Worm (Caenorhabditis elegans) whole organism, L2 larva: Measurements from ENCODE around the gene idhb-1.

Experiments
- crh-2 ChIP-seq: sonication (generic microtip); optimal IDR thresholded peaks from 2 replicates; lab custom pipeline; 2017; ENCODE audit warnings: missing biosample characterization, missing genetic modification characterization
- elt-3 ChIP-seq: sonication (generic microtip); optimal IDR thresholded peaks from 2 replicates; lab custom pipeline; 2017; ENCODE audit warnings: missing biosample characterization, missing genetic modification characterization
- nhr-77 ChIP-seq: fragments of 150-350 bp; optimal IDR thresholded peaks from 2 replicates; lab custom pipeline; 2014; ENCODE audit warnings: missing biosample characterization, missing genetic modification characterization
- unc-62 ChIP-seq: fragments of 150-350 bp; optimal IDR thresholded peaks from 2 replicates; lab custom pipeline; 2014; ENCODE audit warnings: missing biosample characterization, missing genetic modification reagents, missing genetic modification characterization
- ztf-11 ChIP-seq: sonication (generic microtip); optimal IDR thresholded peaks from 2 replicates; lab custom pipeline; 2017; ENCODE audit warnings: missing biosample characterization, missing genetic modification characterization

DNA sequence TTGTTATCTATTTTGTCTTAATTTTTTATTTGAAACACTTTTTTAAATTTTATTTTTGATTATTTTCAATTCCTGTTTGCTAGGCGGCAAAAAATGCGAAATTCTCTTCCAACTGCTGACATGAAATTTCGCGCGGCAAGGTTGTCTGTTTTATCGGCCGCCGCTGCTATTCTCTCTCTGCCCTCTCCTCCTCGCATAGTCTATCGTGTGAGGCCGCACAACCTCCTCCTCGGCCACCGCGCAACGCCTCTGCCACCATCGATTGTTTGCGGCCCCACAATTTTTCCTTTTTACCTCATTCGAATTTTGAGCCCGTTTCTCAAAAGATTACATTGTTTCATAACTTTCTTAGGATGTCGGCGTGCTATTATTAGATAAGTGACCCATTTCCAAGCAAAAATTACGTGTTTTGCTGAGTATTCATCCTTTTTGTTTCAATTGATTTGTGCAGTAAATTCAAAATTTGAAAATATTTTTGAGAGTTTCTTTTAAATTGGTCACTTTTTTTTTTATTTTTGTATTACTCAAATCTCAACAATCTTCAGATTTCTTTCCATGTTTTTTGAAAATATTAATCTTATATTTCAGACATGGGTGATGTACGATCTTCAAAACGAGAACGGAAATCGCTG lies 46.5 kb downstream of the idhb-1 start, which contains the start of gene F28H6.4:
- TF ChIP-seq crh-2 (tag; lab: Kevin White, UChicago) (no peak), ztf-11 (tag; lab: Kevin White, UChicago) (no peak), unc-62 (GFP tag; lab: Kevin White, UChicago) (no peak), elt-3 (tag; lab: Kevin White, UChicago) (no peak), nhr-77 (tag; lab: Kevin White, UChicago) (no peak)
